Worm (Caenorhabditis elegans): ENCODE data around the gene fat-3.

fat-3 gene

DNA sequence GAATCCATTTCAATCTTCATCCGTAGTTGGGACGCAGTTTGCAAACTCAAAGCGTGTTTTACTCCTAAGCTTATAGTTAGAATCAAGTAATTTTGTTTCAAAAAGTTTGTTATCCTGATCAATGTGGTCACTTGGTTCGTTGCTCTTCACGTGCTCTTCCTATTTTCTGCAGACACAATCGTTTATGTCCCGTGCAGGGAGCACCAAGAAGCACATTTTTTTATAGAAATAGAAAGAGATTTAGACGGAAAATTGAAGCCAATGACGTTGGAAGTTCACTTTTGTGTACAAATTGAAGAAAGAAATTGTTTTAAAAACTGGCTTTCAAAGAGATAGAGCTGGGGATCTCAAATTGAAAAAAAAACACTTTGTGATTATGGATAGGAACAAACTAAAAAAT is 41.1 kb upstream of the fat-3 start:
- TF ChIP-seq jun-1 (tag; optimal IDR thresholded peaks at IDR 0.05) (no peak), nhr-48 (tag; optimal IDR thresholded peaks at IDR 0.05) (no peak), tag-97 (GFP tag; IDR thresholded peaks at IDR 0.05) (no peak), unc-130 (GFP tag; optimal IDR thresholded peaks at IDR 0.05) (no peak), ceh-28 (tag; optimal IDR thresholded peaks at IDR 0.05) (no peak), cey-2 (tag; optimal IDR thresholded peaks at IDR 0.05; ENCODE audit: borderline replicate concordance, insufficient read depth) (no peak), zfp-3 (GFP tag; conservative IDR thresholded peaks at IDR 0.05) (no peak), ceh-82 (tag; optimal IDR thresholded peaks at IDR 0.05) (no peak), rbr-2 (tag; optimal IDR thresholded peaks at IDR 0.05) (no peak), unc-39 (tag; optimal IDR thresholded peaks at IDR 0.05) (no peak), lir-3 (tag; optimal IDR thresholded peaks at IDR 0.05) (no peak), Y48G9A.11 (GFP tag; IDR thresholded peaks at IDR 0.05) (no peak), mxl-2 (GFP tag; conservative IDR thresholded peaks at IDR 0.05) (no peak), snpc-4 (tag; optimal IDR thresholded peaks at IDR 0.05) (no peak), T26A8.4 (GFP tag; IDR thresholded peaks at IDR 0.05) (no peak), dve-1 (tag; optimal IDR thresholded peaks at IDR 0.05; ENCODE audit: insufficient read depth) (peak; percentile 19), spr-3 (GFP tag; optimal IDR thresholded peaks at IDR 0.05) (no peak), nhr-76 (tag; optimal IDR thresholded peaks at IDR 0.05) (no peak), lin-29 (GFP tag; IDR thresholded peaks at IDR 0.05) (no peak), set-16 (GFP tag; IDR thresholded peaks at IDR 0.05) (no peak), nhr-6 (tag; optimal IDR thresholded peaks at IDR 0.05) (no peak), duxl-1 (tag; optimal IDR thresholded peaks at IDR 0.05; ENCODE audit: poor library complexity) (no peak), aha-1 (tag) (peak; percentile 46), mxl-3 (GFP tag; optimal IDR thresholded peaks at IDR 0.05) (no peak), pqm-1 (tag; optimal IDR thresholded peaks at IDR 0.05) (no peak), nhr-28 (tag; optimal IDR thresholded peaks at IDR 0.05) (no peak), pha-4 (GFP tag; IDR thresholded peaks at IDR 0.05) (no peak), pha-4 (tag; optimal IDR thresholded peaks at IDR 0.05) (no peak), ZK337.2 (GFP tag; IDR thresholded peaks at IDR 0.05) (no peak), hlh-30 (tag; optimal IDR thresholded peaks at IDR 0.05; ENCODE audit: insufficient read depth) (peak; percentile 67), egl-27 (tag; optimal IDR thresholded peaks at IDR 0.05) (no peak), lin-15B (tag; optimal IDR thresholded peaks at IDR 0.05) (no peak), snpc-1.2 (GFP tag; IDR thresholded peaks at IDR 0.05) (no peak), nhr-111 (GFP tag; optimal IDR thresholded peaks at IDR 0.05) (no peak), lin-39 (tag; optimal IDR thresholded peaks at IDR 0.05) (no peak), T20F7.1 (GFP tag; optimal IDR thresholded peaks at IDR 0.05) (peak; percentile 19), F26F4.8 (GFP tag; conservative IDR thresholded peaks at IDR 0.05) (no peak), nhr-102 (tag; optimal IDR thresholded peaks at IDR 0.05) (no peak), mdl-1 (tag; optimal IDR thresholded peaks at IDR 0.05) (no peak), D1046.2 (GFP tag; IDR thresholded peaks at IDR 0.05) (no peak), egl-43 (GFP tag; IDR thresholded peaks at IDR 0.05) (no peak), ceh-44 (GFP tag; IDR thresholded peaks at IDR 0.05) (no peak), zip-11 (GFP tag; IDR thresholded peaks at IDR 0.05) (no peak), hlh-11 (tag; optimal IDR thresholded peaks at IDR 0.05) (peak; percentile 21), zfp-2 (tag; optimal IDR thresholded peaks at IDR 0.05) (no peak), vab-7 (GFP tag; IDR thresholded peaks at IDR 0.05) (no peak)
